Worm (Caenorhabditis elegans): Measurements from ENCODE around the gene tat-2.

DNA sequence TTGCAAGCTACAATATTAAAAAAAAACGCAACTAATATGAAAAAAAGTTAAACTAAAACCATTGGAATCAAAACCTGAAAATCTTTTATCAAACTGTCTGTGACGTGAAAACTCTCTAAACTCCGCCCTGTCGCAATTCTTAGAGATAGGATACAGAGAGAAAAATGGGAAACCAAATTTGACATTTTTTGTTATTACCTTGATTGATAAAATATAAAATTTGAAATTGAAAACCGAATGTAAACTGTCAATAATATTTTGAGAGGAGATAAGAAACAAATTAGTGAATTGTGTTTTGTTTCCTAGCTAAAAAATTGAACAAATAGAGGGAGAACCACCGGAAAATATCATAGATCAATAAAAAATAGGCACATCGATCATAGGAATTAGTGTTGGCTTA is 24.9 kb downstream of the tat-2 start:
- TF ChIP-seq ZK546.5 (tag; optimal IDR thresholded peaks at IDR 0.05) (no peak), skn-1 (tag; optimal IDR thresholded peaks at IDR 0.05) (no peak), nhr-77 (tag; optimal IDR thresholded peaks at IDR 0.05) (no peak), elt-1 (tag; optimal IDR thresholded peaks at IDR 0.05) (no peak), nhr-11 (tag; optimal IDR thresholded peaks at IDR 0.05) (no peak), lin-13 (GFP tag; optimal IDR thresholded peaks at IDR 0.05) (no peak), unc-62 (GFP tag; optimal IDR thresholded peaks at IDR 0.05) (no peak), snpc-4 (tag; optimal IDR thresholded peaks at IDR 0.05) (no peak)
